Fruit fly (Drosophila melanogaster) whole organism, embryonic: ENCODE data around the gene CG31637.

Experiments
- Atf6 ChIP-seq: fragments of 200-800 bp; sonication (Bioruptor generic); IDR thresholded peaks from 2 replicates; pipeline ENCODE4 v1.3.6; 2022; ENCODE audit warnings: missing biosample characterization, missing genetic modification characterization
- CG10366 ChIP-seq: fragments of 200-800 bp; sonication (Bioruptor generic); IDR thresholded peaks from 2 replicates; pipeline ENCODE4 v1.3.6; 2022; ENCODE audit warnings: missing biosample characterization, missing genetic modification characterization
- CG10565 ChIP-seq: fragments of 200-800 bp; sonication (Bioruptor generic); optimal IDR thresholded peaks from 3 replicates; lab custom pipeline; 2016; ENCODE audit warnings: missing biosample characterization, mild to moderate bottlenecking, missing genetic modification characterization
- CG12071 ChIP-seq: fragments of 200-800 bp; sonication (Bioruptor generic); optimal IDR thresholded peaks from 3 replicates; lab custom pipeline; 2018; ENCODE audit warnings: missing biosample characterization, mild to moderate bottlenecking, missing genetic modification characterization
- CG12299 ChIP-seq: fragments of 200-800 bp; sonication (Bioruptor generic); optimal IDR thresholded peaks from 2 replicates; lab custom pipeline; 2018; ENCODE audit warnings: missing biosample characterization, mild to moderate bottlenecking, missing genetic modification characterization
- CG14441 ChIP-seq: fragments of 200-800 bp; sonication (Bioruptor generic); IDR thresholded peaks from 2 replicates; pipeline ENCODE4 v1.3.6; 2022; ENCODE audit warnings: missing biosample characterization, missing genetic modification characterization
- CG14710 ChIP-seq: fragments of 200-800 bp; sonication (Bioruptor generic); optimal IDR thresholded peaks from 3 replicates; lab custom pipeline; 2019; ENCODE audit warnings: missing biosample characterization, mild to moderate bottlenecking, missing genetic modification characterization, moderate library complexity
- CG17912 ChIP-seq: fragments of 200-800 bp; sonication (Bioruptor generic); optimal IDR thresholded peaks from 2 replicates; lab custom pipeline; 2018; ENCODE audit warnings: missing biosample characterization, mild to moderate bottlenecking, missing genetic modification characterization
- CG3163 ChIP-seq: fragments of 200-800 bp; sonication (Bioruptor generic); optimal IDR thresholded peaks from 3 replicates; lab custom pipeline; 2016; ENCODE audit warnings: missing biosample characterization, missing genetic modification characterization
- CG32772 ChIP-seq: fragments of 200-800 bp; sonication (Bioruptor generic); IDR thresholded peaks from 2 replicates; pipeline ENCODE4 v1.3.6; 2022; ENCODE audit warnings: missing biosample characterization, missing genetic modification characterization
- CG3407 ChIP-seq: fragments of 200-800 bp; sonication (Bioruptor generic); optimal IDR thresholded peaks from 2 replicates; lab custom pipeline; 2018; ENCODE audit warnings: missing biosample characterization, mild to moderate bottlenecking, missing genetic modification characterization
- CG34224 ChIP-seq: fragments of 200-800 bp; sonication (Bioruptor generic); IDR thresholded peaks from 3 replicates; pipeline ENCODE4 v1.3.6; 2022; ENCODE audit warnings: missing biosample characterization, missing genetic modification characterization; ENCODE audit not compliant: partially characterized antibody
- CG42726 ChIP-seq: fragments of 200-800 bp; sonication (Bioruptor generic); IDR thresholded peaks from 2 replicates; pipeline ENCODE4 v1.3.6; 2022; ENCODE audit warnings: missing biosample characterization, missing genetic modification characterization; ENCODE audit not compliant: partially characterized antibody
- CG4820 ChIP-seq: fragments of 200-800 bp; sonication (Bioruptor generic); optimal IDR thresholded peaks from 3 replicates; lab custom pipeline; 2016; ENCODE audit warnings: missing biosample characterization, missing genetic modification characterization
- CG6175 ChIP-seq: fragments of 200-800 bp; sonication (Bioruptor generic); IDR thresholded peaks from 3 replicates; pipeline ENCODE4 v1.3.6; 2022; ENCODE audit warnings: missing biosample characterization, missing genetic modification characterization
- CG8089 ChIP-seq: fragments of 200-800 bp; sonication (Bioruptor generic); optimal IDR thresholded peaks from 3 replicates; lab custom pipeline; 2016; ENCODE audit warnings: missing biosample characterization, missing genetic modification characterization
- CG9215 ChIP-seq: fragments of 200-800 bp; sonication (Bioruptor generic); IDR thresholded peaks from 2 replicates; pipeline ENCODE4 v1.3.6; 2022; ENCODE audit warnings: missing biosample characterization, missing genetic modification characterization
- CG9932 ChIP-seq: fragments of 200-800 bp; sonication (Bioruptor generic); IDR thresholded peaks from 2 replicates; pipeline ENCODE4 v1.3.6; 2022; ENCODE audit warnings: missing biosample characterization, missing genetic modification characterization
- Dip3 ChIP-seq: fragments of 200-800 bp; sonication (Bioruptor generic); optimal IDR thresholded peaks from 3 replicates; lab custom pipeline; 2016; ENCODE audit warnings: missing biosample characterization, missing genetic modification characterization
- HLH3B ChIP-seq: fragments of 200-800 bp; sonication (Bioruptor generic); IDR thresholded peaks from 2 replicates; pipeline ENCODE4 v1.3.6; 2022; ENCODE audit warnings: missing biosample characterization, missing genetic modification characterization
- Hr39 ChIP-seq: fragments of >200 bp; optimal IDR thresholded peaks from 2 replicates; lab custom pipeline; 2017
- Lhr ChIP-seq: fragments of 200-800 bp; sonication (Bioruptor generic); optimal IDR thresholded peaks from 3 replicates; lab custom pipeline; 2017; ENCODE audit warnings: mild to moderate bottlenecking, missing biosample characterization, missing genetic modification reagents, missing genetic modification characterization
- MESR4 ChIP-seq: fragments of 200-800 bp; sonication (Bioruptor generic); optimal IDR thresholded peaks from 2 replicates; lab custom pipeline; 2018; ENCODE audit warnings: missing biosample characterization, mild to moderate bottlenecking, missing genetic modification characterization, moderate library complexity
- Med ChIP-seq: fragments of 200-800 bp; sonication (Bioruptor generic); peaks from one replicate; lab custom pipeline; 2016; ENCODE audit warnings: missing biosample characterization, missing genetic modification characterization, mild to moderate bottlenecking, inconsistent platforms, moderate library complexity
- PHDP ChIP-seq: fragments of 200-800 bp; sonication (Bioruptor generic); optimal IDR thresholded peaks from 3 replicates; lab custom pipeline; 2018; ENCODE audit warnings: missing biosample characterization, mild to moderate bottlenecking, missing genetic modification characterization, moderate library complexity
- Ssrp ChIP-seq: fragments of 200-800 bp; sonication (Bioruptor generic); optimal IDR thresholded peaks from 2 replicates; lab custom pipeline; 2018; ENCODE audit warnings: missing biosample characterization, mild to moderate bottlenecking, missing genetic modification characterization, moderate library complexity
- Taf1 ChIP-seq: fragments of 200-800 bp; sonication (Bioruptor generic); IDR thresholded peaks from 2 replicates; pipeline ENCODE4 v1.3.6; 2022; ENCODE audit warnings: missing biosample characterization, missing genetic modification characterization
- Tbp ChIP-seq: fragments of >200 bp; optimal IDR thresholded peaks from 2 replicates; lab custom pipeline; 2018; ENCODE audit warnings: missing biosample characterization, missing genetic modification characterization
- Usf ChIP-seq: fragments of 200-800 bp; sonication (Bioruptor generic); optimal IDR thresholded peaks from 2 replicates; lab custom pipeline; 2017; ENCODE audit warnings: missing genotype, missing biosample characterization, missing genetic modification characterization
- ab ChIP-seq: fragments of 200-800 bp; sonication (Bioruptor generic); optimal IDR thresholded peaks from 2 replicates; lab custom pipeline; 2016; ENCODE audit warnings: missing biosample characterization, missing genetic modification characterization
- btn ChIP-seq: fragments of 200-800 bp; sonication (Bioruptor generic); optimal IDR thresholded peaks from 2 replicates; lab custom pipeline; 2016; ENCODE audit warnings: missing biosample characterization, missing genetic modification characterization
- chm ChIP-seq: fragments of 200-800 bp; sonication (Bioruptor generic); IDR thresholded peaks from 2 replicates; pipeline ENCODE4 v1.3.6; 2022; ENCODE audit warnings: missing biosample characterization, missing genetic modification characterization
- chn ChIP-seq: fragments of 200-800 bp; sonication (Bioruptor generic); optimal IDR thresholded peaks from 2 replicates; lab custom pipeline; 2016; ENCODE audit warnings: missing biosample characterization, missing genetic modification characterization
- ci ChIP-seq: fragments of 200-800 bp; sonication (Bioruptor generic); IDR thresholded peaks from 3 replicates; pipeline ENCODE4 v1.3.6; 2022; ENCODE audit warnings: missing biosample characterization, missing genetic modification characterization
- crc ChIP-seq: fragments of 200-800 bp; sonication (Bioruptor generic); optimal IDR thresholded peaks from 2 replicates; lab custom pipeline; 2016; ENCODE audit warnings: missing biosample characterization, missing genetic modification characterization
- crp ChIP-seq, 2 experiments: fragments of 200-800 bp; sonication (Bioruptor generic); optimal IDR thresholded peaks; 2 replicates in 1 of 2; 3 replicates in 1 of 2; lab custom pipeline; 2017; ENCODE audit warnings: missing biosample characterization in 2 of 2, missing genetic modification characterization in 2 of 2, mild to moderate bottlenecking in 1 of 2, moderate library complexity in 1 of 2
- dimm ChIP-seq: fragments of 200-800 bp; sonication (Bioruptor generic); IDR thresholded peaks from 2 replicates; pipeline ENCODE4 v1.3.6; 2022; ENCODE audit warnings: missing biosample characterization, missing genetic modification characterization
- fd64A ChIP-seq: fragments of 200-800 bp; sonication (Bioruptor generic); optimal IDR thresholded peaks from 3 replicates; lab custom pipeline; 2018; ENCODE audit warnings: missing biosample characterization, mild to moderate bottlenecking, missing genetic modification characterization
- gro ChIP-seq: fragments of 200-800 bp; sonication (Bioruptor generic); optimal IDR thresholded peaks from 2 replicates; lab custom pipeline; 2016; ENCODE audit warnings: missing biosample characterization, missing genetic modification characterization
- h ChIP-seq: fragments of >200 bp; optimal IDR thresholded peaks from 2 replicates; lab custom pipeline; 2017
- hkb ChIP-seq, 2 experiments: fragments of 200-800 bp in 1 of 2; fragments of >200 bp in 1 of 2; sonication (Bioruptor generic) in 1 of 2; IDR thresholded peaks in 1 of 2; optimal IDR thresholded peaks in 1 of 2; 2 replicates each; pipeline versions ENCODE4 v1.3.6 to Lab custom; 2017 to 2022; ENCODE audit warnings: missing biosample characterization in 1 of 2, missing genetic modification characterization in 1 of 2
- ind ChIP-seq: fragments of 200-800 bp; sonication (Bioruptor generic); optimal IDR thresholded peaks from 3 replicates; lab custom pipeline; 2016; ENCODE audit warnings: missing biosample characterization, missing genetic modification characterization
- jigr1 ChIP-seq: fragments of 200-800 bp; sonication (Bioruptor generic); IDR thresholded peaks from 3 replicates; pipeline ENCODE4 v1.3.6; 2022; ENCODE audit warnings: missing biosample characterization, missing genetic modification characterization
- ranshi ChIP-seq: fragments of 200-800 bp; sonication (Bioruptor generic); IDR thresholded peaks from 2 replicates; pipeline ENCODE4 v1.3.6; 2022; ENCODE audit warnings: missing biosample characterization, missing genetic modification characterization
- scrt ChIP-seq: fragments of 200-800 bp; sonication (Bioruptor generic); optimal IDR thresholded peaks from 2 replicates; lab custom pipeline; 2018; ENCODE audit warnings: missing biosample characterization, mild to moderate bottlenecking, missing genetic modification characterization, moderate library complexity
- sim ChIP-seq: fragments of 200-800 bp; sonication (Bioruptor generic); IDR thresholded peaks from 2 replicates; pipeline ENCODE4 v1.3.6; 2022; ENCODE audit warnings: missing biosample characterization, missing genetic modification characterization
- tap ChIP-seq: fragments of 200-800 bp; optimal IDR thresholded peaks from 3 replicates; lab custom pipeline; 2019; ENCODE audit warnings: missing biosample characterization, mild to moderate bottlenecking, missing genetic modification characterization, moderate library complexity
- tll ChIP-seq, 2 experiments: fragments of 200-800 bp in 1 of 2; fragments of >200 bp in 1 of 2; sonication (Bioruptor generic) in 1 of 2; optimal IDR thresholded peaks; 2 replicates each; lab custom pipeline; 2017 to 2019; ENCODE audit warnings: missing biosample characterization in 2 of 2, missing genetic modification characterization in 2 of 2, mild to moderate bottlenecking in 1 of 2, moderate library complexity in 1 of 2
- twi ChIP-seq: fragments of 200-800 bp; optimal IDR thresholded peaks from 2 replicates; lab custom pipeline; 2019; ENCODE audit warnings: missing biosample characterization, mild to moderate bottlenecking, missing genetic modification characterization, moderate library complexity
- zfh2 ChIP-seq: fragments of 200-800 bp; sonication (Bioruptor generic); optimal IDR thresholded peaks from 2 replicates; lab custom pipeline; 2016; ENCODE audit warnings: missing biosample characterization, missing genetic modification characterization

The CG31637 gene

DNA sequence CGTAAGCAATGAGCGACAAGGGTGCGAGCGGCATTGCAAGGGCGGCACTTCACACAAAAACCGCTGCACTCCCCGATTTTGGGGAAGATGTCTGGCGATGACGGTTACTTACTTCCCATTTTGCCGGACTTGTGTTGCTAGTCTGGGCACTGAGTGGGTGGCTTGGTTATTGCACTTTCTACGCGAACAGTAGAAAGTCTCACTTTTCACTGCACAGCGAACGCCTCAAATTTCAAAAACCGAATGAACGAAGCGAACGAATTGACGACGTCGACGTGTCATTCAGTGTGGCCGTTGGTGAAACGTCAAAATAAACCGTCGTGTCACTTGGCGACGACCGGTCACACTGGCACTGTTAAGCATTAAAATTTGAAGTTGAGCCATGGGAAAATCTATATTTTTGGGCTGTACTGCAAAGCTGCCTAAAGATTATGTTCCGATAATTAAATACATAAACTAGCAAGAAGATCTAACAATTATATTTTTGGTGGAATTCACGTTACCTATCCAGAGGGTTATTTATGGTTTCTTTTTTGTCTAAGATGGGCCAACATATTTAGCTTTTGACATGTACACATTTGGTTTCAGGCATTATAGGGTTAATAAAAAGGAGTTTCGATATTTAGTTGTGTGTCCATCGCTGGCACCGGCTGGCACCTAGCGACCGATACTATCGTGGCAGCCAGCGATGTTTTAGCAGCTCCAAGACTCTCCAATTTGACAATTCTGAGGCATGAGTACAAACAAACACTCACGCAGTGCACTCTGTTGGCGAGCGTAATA, 18.0 kb upstream of the CG31637 start, which contains the start of the genes Sec61alpha and Daxx (continued):
- TF ChIP-seq CG14710, result peak; percentile 90
- TF ChIP-seq btn (GFP tag; lab: Kevin White, UChicago), result peak; percentile 20
- TF ChIP-seq ab (GFP tag; lab: Kevin White, UChicago), result peak; percentile 79
- peak; percentile 99 for TF ChIP-seq CG34224 (GFP tag; lab: Robert Waterston, UW)
- TF ChIP-seq crc (GFP tag; lab: Kevin White, UChicago), result peak; percentile 83
- peak; percentile 93 for TF ChIP-seq Dip3
- TF ChIP-seq Atf6 (GFP tag; lab: Robert Waterston, UW), result peak; percentile 80
- peak; percentile 79 for TF ChIP-seq ci (GFP tag; lab: Robert Waterston, UW)
- peak; percentile 69; the same call in 2 of the 3 replicates for TF ChIP-seq jigr1 (GFP tag; lab: Robert Waterston, UW)
- TF ChIP-seq h (lab: Kevin White, UChicago), result no peak
- peak; percentile 21 for TF ChIP-seq fd64A
- TF ChIP-seq hkb (optimal IDR thresholded peaks at IDR 0.05; lab: Kevin White, UChicago), result peak; percentile 61
- TF ChIP-seq hkb (GFP tag; IDR thresholded peaks at IDR 0.05; lab: Robert Waterston, UW), result peak; percentile 81
- TF ChIP-seq Hr39 (lab: Kevin White, UChicago), result no peak
- TF ChIP-seq tll (GFP tag; optimal IDR thresholded peaks at IDR 0.05; lab: Kevin White, UChicago), result peak; percentile 4 to 69
- TF ChIP-seq CG12071 (GFP tag; lab: Kevin White, UChicago), result peak; percentile 21
- TF ChIP-seq chm (GFP tag; lab: Robert Waterston, UW), result peak; percentile 66
- peak; percentile 78 for TF ChIP-seq Taf1 (GFP tag; lab: Robert Waterston, UW)
- TF ChIP-seq CG10366 (GFP tag; lab: Robert Waterston, UW), result peak; percentile 82
- TF ChIP-seq HLH3B (GFP tag; lab: Robert Waterston, UW), result peak; percentile 81
- TF ChIP-seq CG17912 (GFP tag; lab: Kevin White, UChicago), result no peak
- peak; percentile 79 for TF ChIP-seq CG8089 (GFP tag; lab: Kevin White, UChicago)
- TF ChIP-seq MESR4 (GFP tag; lab: Kevin White, UChicago), result peak; percentile 75
- peak; percentile 82 for TF ChIP-seq gro (GFP tag; lab: Kevin White, UChicago)
- peak; percentile 98 for TF ChIP-seq Med (GFP tag; lab: Kevin White, UChicago)
- peak; percentile 74 for TF ChIP-seq twi (tag; lab: Kevin White, UChicago)
- TF ChIP-seq chn (GFP tag; lab: Kevin White, UChicago), result peak; percentile 89
- peak; percentile 18; the same call in 1 of the 2 replicates for TF ChIP-seq sim (GFP tag; lab: Robert Waterston, UW)
- peak in 1 of 2 experiments; percentile 65 for TF ChIP-seq crp (GFP tag; optimal IDR thresholded peaks at IDR 0.05; lab: Kevin White, UChicago)
- TF ChIP-seq Usf (GFP tag; lab: Kevin White, UChicago), result peak; percentile 70
- TF ChIP-seq CG42726 (GFP tag; lab: Robert Waterston, UW), result peak; percentile 100
- TF ChIP-seq Lhr (GFP tag; lab: Kevin White, UChicago), result peak; percentile 77
- peak; percentile 96 for TF ChIP-seq zfh2 (GFP tag; lab: Kevin White, UChicago)
- TF ChIP-seq CG12299 (tag; lab: Kevin White, UChicago), result peak; percentile 67
- TF ChIP-seq Ssrp (tag; lab: Kevin White, UChicago), result peak; percentile 45
- TF ChIP-seq CG9215 (GFP tag; lab: Robert Waterston, UW), result peak; percentile 88
- peak; percentile 96 for TF ChIP-seq CG9932 (GFP tag; lab: Robert Waterston, UW)
- TF ChIP-seq tap (tag; lab: Kevin White, UChicago), result peak; percentile 33
- TF ChIP-seq ranshi (GFP tag; lab: Robert Waterston, UW), result peak; percentile 89
- TF ChIP-seq CG14441, result peak; percentile 83
- TF ChIP-seq scrt (GFP tag; lab: Kevin White, UChicago), result peak; percentile 67
- peak; percentile 73 for TF ChIP-seq CG3163 (GFP tag; lab: Kevin White, UChicago)
- peak; percentile 31 for TF ChIP-seq CG10565 (GFP tag; lab: Kevin White, UChicago)
- peak; percentile 45 for TF ChIP-seq CG3407 (GFP tag; lab: Kevin White, UChicago)
- no peak for TF ChIP-seq Tbp (GFP tag; lab: Kevin White, UChicago)
- peak; percentile 88 for TF ChIP-seq ind
- peak; percentile 70 for TF ChIP-seq CG4820 (GFP tag; lab: Kevin White, UChicago)
- TF ChIP-seq CG32772 (GFP tag; lab: Robert Waterston, UW), result peak; percentile 79
- TF ChIP-seq CG6175 (GFP tag; lab: Robert Waterston, UW), result peak; percentile 64
- peak; percentile 72 for TF ChIP-seq dimm (GFP tag; lab: Robert Waterston, UW)
- peak; percentile 84 for TF ChIP-seq PHDP (tag; lab: Kevin White, UChicago)
